Fruit fly (Drosophila melanogaster) whole organism, embryonic: ENCODE measurements around the gene Indy.
A peak's percentile ranks its signal among the peaks of the same experiment; 100 is the strongest.

Experiments used
- Aef1 ChIP-seq: fragments of 200-800 bp; sonication (Bioruptor generic); IDR thresholded peaks from 3 replicates; pipeline ENCODE4 v1.3.6; 2022; ENCODE audit warnings: missing biosample characterization, missing genetic modification characterization
- BtbVII ChIP-seq: fragments of 200-800 bp; sonication (Bioruptor generic); optimal IDR thresholded peaks from 3 replicates; lab custom pipeline; 2017; ENCODE audit warnings: missing biosample characterization, mild to moderate bottlenecking, missing genetic modification characterization
- CG10321 ChIP-seq: fragments of 200-800 bp; sonication (Bioruptor generic); IDR thresholded peaks from 2 replicates; pipeline ENCODE4 v1.3.6; 2022; ENCODE audit warnings: missing biosample characterization, missing genetic modification characterization
- CG14667 ChIP-seq: fragments of 200-800 bp; sonication (Bioruptor generic); IDR thresholded peaks from 2 replicates; pipeline ENCODE4 v1.3.6; 2022; ENCODE audit warnings: missing biosample characterization, missing genetic modification characterization
- CG14860 ChIP-seq: fragments of 200-800 bp; sonication (Bioruptor generic); IDR thresholded peaks from 3 replicates; pipeline ENCODE4 v1.3.6; 2022; ENCODE audit warnings: missing biosample characterization, missing genetic modification characterization; ENCODE audit not compliant: partially characterized antibody
- CG15696 ChIP-seq: fragments of 200-800 bp; sonication (Bioruptor generic); optimal IDR thresholded peaks from 2 replicates; lab custom pipeline; 2019; ENCODE audit warnings: missing biosample characterization, mild to moderate bottlenecking, missing genetic modification characterization, moderate library complexity
- CG16815 ChIP-seq: fragments of 200-800 bp; sonication (Bioruptor generic); optimal IDR thresholded peaks from 3 replicates; lab custom pipeline; 2017; ENCODE audit warnings: missing biosample characterization, mild to moderate bottlenecking, missing genetic modification characterization
- CG32532 ChIP-seq: fragments of 200-800 bp; sonication (Bioruptor generic); IDR thresholded peaks from 2 replicates; pipeline ENCODE4 v1.3.6; 2022; ENCODE audit warnings: missing biosample characterization, missing genetic modification characterization
- CG4282 ChIP-seq: fragments of 200-800 bp; sonication (Bioruptor generic); optimal IDR thresholded peaks from 2 replicates; lab custom pipeline; 2016; ENCODE audit warnings: missing biosample characterization, missing genetic modification characterization
- CG4328 ChIP-seq: fragments of 200-800 bp; sonication (Bioruptor generic); optimal IDR thresholded peaks from 3 replicates; lab custom pipeline; 2017; ENCODE audit warnings: missing biosample characterization, missing genetic modification reagents, missing genetic modification characterization
- CG5180 ChIP-seq: fragments of 200-800 bp; sonication (Bioruptor generic); optimal IDR thresholded peaks from 3 replicates; lab custom pipeline; 2017; ENCODE audit warnings: missing biosample characterization, missing genetic modification characterization, mild to moderate bottlenecking, moderate library complexity, missing genetic modification reagents
- CG6175 ChIP-seq: fragments of 200-800 bp; sonication (Bioruptor generic); IDR thresholded peaks from 3 replicates; pipeline ENCODE4 v1.3.6; 2022; ENCODE audit warnings: missing biosample characterization, missing genetic modification characterization
- CG8359 ChIP-seq: fragments of 200-800 bp; sonication (Bioruptor generic); optimal IDR thresholded peaks from 2 replicates; lab custom pipeline; 2017; ENCODE audit warnings: missing biosample characterization, mild to moderate bottlenecking, missing genetic modification characterization, borderline replicate concordance
- CG9727 ChIP-seq: fragments of 200-800 bp; sonication (Bioruptor generic); optimal IDR thresholded peaks from 3 replicates; lab custom pipeline; 2017; ENCODE audit warnings: missing biosample characterization, mild to moderate bottlenecking, missing genetic modification characterization
- Chrac-16 ChIP-seq: fragments of 200-800 bp; sonication (Bioruptor generic); optimal IDR thresholded peaks from 3 replicates; lab custom pipeline; 2016; ENCODE audit warnings: missing biosample characterization, missing genetic modification characterization
- Doc3 ChIP-seq: fragments of 200-800 bp; sonication (Bioruptor generic); IDR thresholded peaks from 3 replicates; pipeline ENCODE4 v1.3.6; 2022; ENCODE audit warnings: missing biosample characterization, missing genetic modification characterization; ENCODE audit not compliant: partially characterized antibody
- Dp ChIP-seq: fragments of 200-800 bp; sonication (Bioruptor generic); optimal IDR thresholded peaks from 2 replicates; lab custom pipeline; 2018; ENCODE audit warnings: missing biosample characterization, mild to moderate bottlenecking, missing genetic modification characterization, moderate library complexity
- E2f1 ChIP-seq: fragments of 200-800 bp; sonication (Bioruptor generic); IDR thresholded peaks from 2 replicates; pipeline ENCODE4 v1.3.6; 2022; ENCODE audit warnings: missing biosample characterization, missing genetic modification characterization
- Elba2 ChIP-seq: fragments of 200-800 bp; sonication (Bioruptor generic); optimal IDR thresholded peaks from 3 replicates; lab custom pipeline; 2016; ENCODE audit warnings: missing biosample characterization, missing genetic modification characterization
- HHEX ChIP-seq: fragments of 200-800 bp; sonication (Bioruptor generic); optimal IDR thresholded peaks from 3 replicates; lab custom pipeline; 2017; ENCODE audit warnings: missing biosample characterization, mild to moderate bottlenecking, missing genetic modification characterization, missing genetic modification reagents
- HLHmδ ChIP-seq: fragments of 200-800 bp; sonication (Bioruptor generic); optimal IDR thresholded peaks from 2 replicates; lab custom pipeline; 2018; ENCODE audit warnings: missing biosample characterization, mild to moderate bottlenecking, missing genetic modification characterization, moderate library complexity
- HmgD ChIP-seq: fragments of 200-800 bp; sonication (Bioruptor generic); optimal IDR thresholded peaks from 3 replicates; lab custom pipeline; 2016; ENCODE audit warnings: missing biosample characterization, missing genetic modification characterization
- Meics ChIP-seq: fragments of 200-800 bp; sonication (Bioruptor generic); optimal IDR thresholded peaks from 2 replicates; lab custom pipeline; 2017; ENCODE audit warnings: missing biosample characterization, mild to moderate bottlenecking, missing genetic modification characterization
- Mes4 ChIP-seq: fragments of 200-800 bp; sonication (Bioruptor generic); optimal IDR thresholded peaks from 2 replicates; lab custom pipeline; 2016; ENCODE audit warnings: missing biosample characterization, missing genetic modification characterization
- Mrtf ChIP-seq: fragments of 200-800 bp; sonication (Bioruptor generic); IDR thresholded peaks from 3 replicates; pipeline ENCODE4 v1.3.6; 2022; ENCODE audit warnings: missing biosample characterization, missing genetic modification characterization
- NFAT ChIP-seq: fragments of 200-800 bp; sonication (Bioruptor generic); IDR thresholded peaks from 2 replicates; pipeline ENCODE4 v1.3.6; 2022; ENCODE audit warnings: missing biosample characterization, missing genetic modification characterization
- Nf-YC ChIP-seq: fragments of 200-800 bp; optimal IDR thresholded peaks from 3 replicates; lab custom pipeline; 2019; ENCODE audit warnings: missing biosample characterization, mild to moderate bottlenecking, missing genetic modification characterization, moderate library complexity
- Sry-δ ChIP-seq: fragments of 200-800 bp; sonication (Bioruptor generic); optimal IDR thresholded peaks from 2 replicates; lab custom pipeline; 2016; ENCODE audit warnings: missing biosample characterization, missing genetic modification characterization
- Vsx1 ChIP-seq: fragments of 200-800 bp; sonication (Bioruptor generic); optimal IDR thresholded peaks from 2 replicates; lab custom pipeline; 2017; ENCODE audit warnings: missing biosample characterization, mild to moderate bottlenecking, missing genetic modification characterization, missing genetic modification reagents
- Xrp1 ChIP-seq: fragments of 200-800 bp; sonication (Bioruptor generic); IDR thresholded peaks from 2 replicates; pipeline ENCODE4 v1.3.6; 2022; ENCODE audit warnings: missing biosample characterization, missing genetic modification characterization
- ara ChIP-seq: fragments of 200-800 bp; sonication (Bioruptor generic); IDR thresholded peaks from 2 replicates; pipeline ENCODE4 v1.3.6; 2022; ENCODE audit warnings: missing biosample characterization, missing genetic modification characterization
- bigmax ChIP-seq: fragments of 200-800 bp; sonication (Bioruptor generic); optimal IDR thresholded peaks from 2 replicates; lab custom pipeline; 2018; ENCODE audit warnings: missing biosample characterization, mild to moderate bottlenecking, missing genetic modification characterization
- cas ChIP-seq: fragments of 200-800 bp; sonication (Bioruptor generic); IDR thresholded peaks from 2 replicates; pipeline ENCODE4 v1.3.6; 2022; ENCODE audit warnings: missing biosample characterization, missing genetic modification characterization
- chif ChIP-seq, 2 experiments: fragments of 200-800 bp; sonication (Bioruptor generic); optimal IDR thresholded peaks; 3 replicates each; lab custom pipeline; 2016; ENCODE audit warnings: missing biosample characterization in 2 of 2, missing genetic modification characterization in 2 of 2
- dm ChIP-seq: fragments of 200-800 bp; sonication (Bioruptor generic); optimal IDR thresholded peaks from 3 replicates; lab custom pipeline; 2016; ENCODE audit warnings: missing biosample characterization, missing genetic modification characterization
- dmrt99B ChIP-seq: fragments of 200-800 bp; sonication (Bioruptor generic); optimal IDR thresholded peaks from 2 replicates; lab custom pipeline; 2018; ENCODE audit warnings: missing biosample characterization, mild to moderate bottlenecking, missing genetic modification characterization, moderate library complexity
- emc ChIP-seq: fragments of 200-800 bp; sonication (Bioruptor generic); optimal IDR thresholded peaks from 2 replicates; lab custom pipeline; 2016; ENCODE audit warnings: missing biosample characterization, missing genetic modification characterization
- gsb ChIP-seq: fragments of 200-800 bp; sonication (Bioruptor generic); IDR thresholded peaks from 2 replicates; pipeline ENCODE4 v1.3.6; 2022; ENCODE audit warnings: missing biosample characterization, missing genetic modification characterization
- jigr1 ChIP-seq: fragments of 200-800 bp; sonication (Bioruptor generic); IDR thresholded peaks from 3 replicates; pipeline ENCODE4 v1.3.6; 2022; ENCODE audit warnings: missing biosample characterization, missing genetic modification characterization
- jumu ChIP-seq: fragments of 200-800 bp; sonication (Bioruptor generic); optimal IDR thresholded peaks from 3 replicates; lab custom pipeline; 2016; ENCODE audit warnings: missing biosample characterization, missing genetic modification characterization
- ken ChIP-seq: fragments of 200-800 bp; sonication (Bioruptor generic); IDR thresholded peaks from 3 replicates; pipeline ENCODE4 v1.3.6; 2022; ENCODE audit warnings: missing biosample characterization, missing genetic modification characterization
- lmd ChIP-seq: fragments of 200-800 bp; sonication (Bioruptor generic); IDR thresholded peaks from 2 replicates; pipeline ENCODE4 v1.3.6; 2022; ENCODE audit warnings: missing biosample characterization, missing genetic modification characterization
- nau ChIP-seq: fragments of 200-800 bp; sonication (Bioruptor generic); optimal IDR thresholded peaks from 3 replicates; lab custom pipeline; 2017; ENCODE audit warnings: missing biosample characterization, mild to moderate bottlenecking, missing genetic modification characterization, missing genetic modification reagents
- oc ChIP-seq: fragments of 200-800 bp; sonication (Bioruptor generic); optimal IDR thresholded peaks from 2 replicates; lab custom pipeline; 2018; ENCODE audit warnings: missing biosample characterization, mild to moderate bottlenecking, missing genetic modification characterization, moderate library complexity
- sc ChIP-seq, 3 experiments: fragments of >200 bp in 2 of 3; fragments of 200-800 bp in 1 of 3; sonication (Bioruptor generic) in 1 of 3; optimal IDR thresholded peaks; 2 replicates in 2 of 3; 3 replicates in 1 of 3; lab custom pipeline; 2017; ENCODE audit warnings: mild to moderate bottlenecking in 1 of 3, missing biosample characterization in 1 of 3, missing genetic modification characterization in 1 of 3, missing genetic modification reagents in 1 of 3
- schlank ChIP-seq: fragments of 200-800 bp; sonication (Bioruptor generic); optimal IDR thresholded peaks from 2 replicates; lab custom pipeline; 2018; ENCODE audit warnings: missing biosample characterization, mild to moderate bottlenecking, missing genetic modification characterization
- trem ChIP-seq: fragments of 200-800 bp; optimal IDR thresholded peaks from 3 replicates; lab custom pipeline; 2019; ENCODE audit warnings: missing biosample characterization, mild to moderate bottlenecking, missing genetic modification characterization, moderate library complexity
- trh ChIP-seq: fragments of 200-800 bp; sonication (Bioruptor generic); optimal IDR thresholded peaks from 2 replicates; lab custom pipeline; 2016; ENCODE audit warnings: missing biosample characterization, missing genetic modification characterization
- unc-4 ChIP-seq: fragments of 200-800 bp; sonication (Bioruptor generic); IDR thresholded peaks from 2 replicates; pipeline ENCODE4 v1.3.6; 2022; ENCODE audit warnings: missing biosample characterization, missing genetic modification characterization; ENCODE audit not compliant: partially characterized antibody
- wek ChIP-seq: fragments of 200-800 bp; sonication (Bioruptor generic); optimal IDR thresholded peaks from 3 replicates; lab custom pipeline; 2018; ENCODE audit warnings: missing biosample characterization, mild to moderate bottlenecking, missing genetic modification characterization, moderate library complexity

Gene Indy

dm6 chr3L:18867521-18867920 is 21.5 kb upstream of the Indy start, which contains the start of gene Dysb (continued):
- TF ChIP-seq cas (GFP tag; lab: Robert Waterston, UW) = peak; percentile 84
- peak; percentile 74 for TF ChIP-seq CG5180 (GFP tag; lab: Kevin White, UChicago)
- peak; percentile 66 for TF ChIP-seq CG10321 (GFP tag; lab: Robert Waterston, UW)
- TF ChIP-seq Chrac-16 = peak; percentile 85
- TF ChIP-seq Vsx1 (GFP tag; lab: Kevin White, UChicago) = peak; percentile 73
- TF ChIP-seq Sry-δ (GFP tag; lab: Kevin White, UChicago) = no peak
- peak; percentile 14 for TF ChIP-seq CG8359
- peak; percentile 12 for TF ChIP-seq Dp (GFP tag; lab: Kevin White, UChicago)
- peak; percentile 32 for TF ChIP-seq wek (GFP tag; lab: Kevin White, UChicago)
- TF ChIP-seq CG4282 (GFP tag; lab: Kevin White, UChicago) = no peak
- no peak for TF ChIP-seq CG14860 (GFP tag; lab: Robert Waterston, UW)
- peak; percentile 89 for TF ChIP-seq Meics
- no peak for TF ChIP-seq dm (GFP tag; lab: Kevin White, UChicago)
- peak; percentile 72 for TF ChIP-seq trem (tag; lab: Kevin White, UChicago)
- peak; percentile 17 for TF ChIP-seq trh (GFP tag; lab: Kevin White, UChicago)
- TF ChIP-seq Aef1 = peak; percentile 78
- TF ChIP-seq CG9727 (GFP tag; lab: Kevin White, UChicago) = peak; percentile 88
- peak; percentile 77; the same call in 1 of the 3 replicates for TF ChIP-seq ken (GFP tag; lab: Robert Waterston, UW)
- peak; percentile 27 for TF ChIP-seq Mes4 (GFP tag; lab: Kevin White, UChicago)
- TF ChIP-seq NFAT (GFP tag; lab: Robert Waterston, UW) = peak; percentile 96
- peak; percentile 82 for TF ChIP-seq CG4328
- peak; percentile 91 for TF ChIP-seq E2f1 (GFP tag; lab: Robert Waterston, UW)
- TF ChIP-seq emc = no peak
- peak; percentile 75 for TF ChIP-seq gsb (GFP tag; lab: Robert Waterston, UW)
- no peak; the same call in 1 of the 2 replicates for TF ChIP-seq CG14667 (GFP tag; lab: Robert Waterston, UW)
- TF ChIP-seq bigmax (GFP tag; lab: Kevin White, UChicago) = no peak
- TF ChIP-seq oc = peak; percentile 88
- no peak for TF ChIP-seq HmgD (GFP tag; lab: Kevin White, UChicago)
- TF ChIP-seq HLHmδ = peak; percentile 61
- TF ChIP-seq jigr1 (GFP tag; lab: Robert Waterston, UW) = peak; percentile 12; the same call in 1 of the 3 replicates
- peak; percentile 67 for TF ChIP-seq CG15696 (tag; lab: Kevin White, UChicago)
- peak; percentile 91 for TF ChIP-seq dmrt99B (tag; lab: Kevin White, UChicago)
- TF ChIP-seq chif (GFP tag; optimal IDR thresholded peaks at IDR 0.05; lab: Kevin White, UChicago) = peak; percentile 30 to 46
- peak; percentile 83 for TF ChIP-seq Nf-YC (tag; lab: Kevin White, UChicago)
- peak; percentile 24; the same call in 1 of the 2 replicates for TF ChIP-seq unc-4 (GFP tag; lab: Robert Waterston, UW)
- peak; percentile 76 for TF ChIP-seq nau (GFP tag; lab: Kevin White, UChicago)
- peak; percentile 33 for TF ChIP-seq jumu (GFP tag; lab: Kevin White, UChicago)
- TF ChIP-seq CG16815 (GFP tag; lab: Kevin White, UChicago) = peak; percentile 72
- peak; percentile 11; the same call in 1 of the 3 replicates for TF ChIP-seq Doc3 (GFP tag; lab: Robert Waterston, UW)
- peak; percentile 88 for TF ChIP-seq ara (GFP tag; lab: Robert Waterston, UW)
- TF ChIP-seq Xrp1 = peak; percentile 95
- peak; percentile 73; the same call in 2 of the 3 replicates for TF ChIP-seq CG6175
- TF ChIP-seq sc (optimal IDR thresholded peaks at IDR 0.05; lab: Kevin White, UChicago) = no peak
- TF ChIP-seq sc (GFP tag; optimal IDR thresholded peaks at IDR 0.05; lab: Kevin White, UChicago) = peak; percentile 66
- peak; percentile 85 for TF ChIP-seq lmd (GFP tag; lab: Robert Waterston, UW)
- peak; percentile 97 for TF ChIP-seq CG32532 (GFP tag; lab: Robert Waterston, UW)
- peak; percentile 68; the same call in 2 of the 3 replicates for TF ChIP-seq Mrtf
- peak; percentile 83 for TF ChIP-seq HHEX (GFP tag; lab: Kevin White, UChicago)
- peak; percentile 70 for TF ChIP-seq schlank (tag; lab: Kevin White, UChicago)
- peak; percentile 88 for TF ChIP-seq BtbVII
- TF ChIP-seq Elba2 = peak; percentile 44
